Fruit fly (Drosophila melanogaster): ENCODE measurements around the gene CG12523.

Gene CG12523

DNA sequence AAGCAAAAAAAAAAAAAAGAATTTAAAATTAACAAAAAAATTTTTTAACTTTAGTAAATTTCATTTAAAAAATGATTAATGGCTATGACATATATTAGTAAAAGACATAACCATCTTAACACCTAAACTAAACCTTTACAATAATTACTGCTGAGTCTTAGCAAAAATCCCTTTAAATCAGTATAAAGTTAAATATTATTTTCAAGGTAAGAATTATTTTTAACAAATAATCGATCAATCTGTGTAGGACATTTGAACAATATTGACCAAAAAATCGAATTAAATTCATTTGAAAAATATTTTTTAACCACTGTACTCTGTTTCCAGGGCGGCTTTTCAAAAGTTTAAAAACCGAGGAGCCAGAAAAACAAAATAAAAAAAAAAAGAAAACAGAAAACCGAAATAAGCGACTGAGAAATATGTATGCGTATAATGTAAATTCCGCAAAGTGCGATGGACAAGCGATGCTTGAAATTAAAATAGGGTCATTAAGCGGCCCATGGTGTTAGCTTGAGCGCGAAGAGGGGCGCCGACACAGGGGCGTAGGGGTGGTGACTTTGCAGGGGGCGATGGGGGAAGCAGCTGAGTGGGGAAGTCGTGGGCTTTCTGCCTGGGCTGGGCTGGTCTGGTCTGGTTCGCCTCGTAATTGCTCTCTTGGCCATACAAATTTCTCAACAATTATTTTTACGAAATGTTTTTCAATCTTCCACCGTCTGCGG is 14.8 kb upstream of the CG12523 start (continued):
- TF ChIP-seq ap (GFP tag; IDR thresholded peaks at IDR 0.05) (no peak), CG17186 (GFP tag; optimal IDR thresholded peaks at IDR 0.05) (no peak), Dek (tag; optimal IDR thresholded peaks at IDR 0.05) (no peak), Gsc (GFP tag; IDR thresholded peaks at IDR 0.05) (no peak), PHDP (tag; optimal IDR thresholded peaks at IDR 0.05) (peak; percentile 7), croc (GFP tag; conservative IDR thresholded peaks at IDR 0.05) (no peak), corto (GFP tag; optimal IDR thresholded peaks at IDR 0.05) (peak; percentile 13), ERR (GFP tag; optimal IDR thresholded peaks at IDR 0.05) (no peak)

DNA sequence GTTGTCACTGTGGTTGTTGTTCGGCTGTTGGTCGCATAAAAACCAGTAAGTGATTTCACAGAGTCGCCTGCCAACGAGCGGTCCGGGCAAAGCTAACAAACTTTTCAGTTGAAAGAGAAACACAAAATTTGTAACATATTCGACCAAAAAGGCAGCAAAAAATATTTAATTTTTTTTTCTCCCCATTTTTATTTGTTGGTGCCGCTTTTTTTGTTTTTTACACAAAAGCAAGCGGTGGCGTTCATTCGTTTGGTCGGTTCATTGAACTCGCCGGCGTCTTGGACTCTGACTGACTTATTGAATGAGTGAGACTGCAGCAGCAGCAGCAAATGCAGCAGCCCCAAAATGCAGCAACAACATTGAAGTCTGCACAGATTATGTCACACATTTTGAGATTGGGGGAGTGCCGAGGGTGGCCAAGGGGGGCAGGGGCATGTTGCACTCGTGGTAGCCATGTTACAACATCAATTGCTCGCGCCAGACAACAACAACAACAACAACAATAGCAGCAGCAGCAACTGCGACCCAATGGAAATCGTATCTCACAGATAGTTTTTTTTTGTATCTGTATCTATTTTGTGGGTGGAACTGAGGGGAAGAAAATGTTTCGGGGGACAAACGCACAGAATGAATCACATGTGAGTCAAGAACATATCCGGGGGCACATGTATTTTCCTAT is 13.2 kb upstream of the CG12523 start:
- TF ChIP-seq CG31224 (GFP tag; IDR thresholded peaks at IDR 0.05) (no peak), NfI (GFP tag; optimal IDR thresholded peaks at IDR 0.05) (no peak), Pdp1 (GFP tag; optimal IDR thresholded peaks at IDR 0.05) (peak in 1 of 2 experiments; percentile 86), Blimp-1 (GFP tag; optimal IDR thresholded peaks at IDR 0.05) (no peak), Drgx (GFP tag; IDR thresholded peaks at IDR 0.05) (peak; percentile 64; the same call in 1 of the 2 replicates), Taf1 (GFP tag; IDR thresholded peaks at IDR 0.05) (no peak), maf-S (GFP tag; optimal IDR thresholded peaks at IDR 0.05) (no peak), Max (GFP tag; optimal IDR thresholded peaks at IDR 0.05) (no peak), CG13894 (tag; optimal IDR thresholded peaks at IDR 0.05) (no peak), tll (GFP tag; optimal IDR thresholded peaks at IDR 0.05) (no peak), bcd (GFP tag; optimal IDR thresholded peaks at IDR 0.05) (no peak), ttk (GFP tag; IDR thresholded peaks at IDR 0.05) (peak; percentile 16; the same call in 1 of the 2 replicates), CG4360 (GFP tag; IDR thresholded peaks at IDR 0.05) (peak; percentile 84), kay (GFP tag; optimal IDR thresholded peaks at IDR 0.05) (peak; percentile 10), stwl (tag; optimal IDR thresholded peaks at IDR 0.05) (no peak), H15 (GFP tag; IDR thresholded peaks at IDR 0.05) (no peak), sr (GFP tag; IDR thresholded peaks at IDR 0.05) (no peak), E2f1 (GFP tag; IDR thresholded peaks at IDR 0.05) (no peak), tin (GFP tag; optimal IDR thresholded peaks at IDR 0.05) (no peak), ci (GFP tag; IDR thresholded peaks at IDR 0.05) (0 out of 3 replicates have a peak, but pooled peaks have one; percentile 27), CG1233 (GFP tag; optimal IDR thresholded peaks at IDR 0.05) (no peak), chm (GFP tag; IDR thresholded peaks at IDR 0.05) (peak; percentile 37; the same call in 1 of the 2 replicates), CoRest (tag; optimal IDR thresholded peaks at IDR 0.05) (no peak), Hr3 (GFP tag; optimal IDR thresholded peaks at IDR 0.05) (no peak), CG14014 (GFP tag; IDR thresholded peaks at IDR 0.05) (no peak), crol (GFP tag; IDR thresholded peaks at IDR 0.05) (peak; percentile 87), gsb-n (tag; optimal IDR thresholded peaks at IDR 0.05) (no peak), Med (GFP tag) (peak; percentile 39), CG13424 (tag; optimal IDR thresholded peaks at IDR 0.05) (no peak), tap (tag; optimal IDR thresholded peaks at IDR 0.05) (no peak), CG17568 (GFP tag; optimal IDR thresholded peaks at IDR 0.05) (no peak), CG5180 (GFP tag; optimal IDR thresholded peaks at IDR 0.05) (no peak), aop (GFP tag; IDR thresholded peaks at IDR 0.05) (no peak), Nf-YB (GFP tag; optimal IDR thresholded peaks at IDR 0.05) (no peak), z (GFP tag; IDR thresholded peaks at IDR 0.05) (peak; percentile 44; the same call in 1 of the 3 replicates), CG2199 (GFP tag; IDR thresholded peaks at IDR 0.05) (peak; percentile 57; the same call in 1 of the 3 replicates), CG12744 (GFP tag; optimal IDR thresholded peaks at IDR 0.05) (no peak), sens-2 (GFP tag; IDR thresholded peaks at IDR 0.05) (0 out of 2 replicates have a peak, but pooled peaks have one; percentile 7), CG12104 (GFP tag; optimal IDR thresholded peaks at IDR 0.05) (no peak), TFAM (GFP tag; optimal IDR thresholded peaks at IDR 0.05) (no peak)
